Worm (Caenorhabditis elegans) whole organism, mixed stage, embryonic: ENCODE data around the gene nspe-6.
"Not testable (repeated sequence)": the region's sequence is repeated elsewhere in the genome, so short reads cannot be mapped to it uniquely, and the experiment has no call there.

Source experiments
- M03D4.4 ChIP-seq: sonication (generic microtip); optimal IDR thresholded peaks from 2 replicates; lab custom pipeline; 2017; ENCODE audit warnings: mild to moderate bottlenecking, missing genetic modification characterization, missing compliant biosample characterization
- bed-3 ChIP-seq: fragments of 200-800 bp; sonication (Bioruptor generic); optimal IDR thresholded peaks from 3 replicates; lab custom pipeline; 2018; ENCODE audit warnings: mild to moderate bottlenecking, missing genetic modification characterization, moderate library complexity, missing compliant biosample characterization
- blmp-1 ChIP-seq: fragments of 150-350 bp; optimal IDR thresholded peaks from 2 replicates; lab custom pipeline; 2014; ENCODE audit warnings: missing biosample characterization, missing genetic modification characterization
- ceh-39 ChIP-seq: fragments of 150-350 bp; optimal IDR thresholded peaks from 2 replicates; lab custom pipeline; 2014; ENCODE audit warnings: missing biosample characterization, missing genetic modification characterization
- ceh-43 ChIP-seq: fragments of 200-800 bp; sonication (Bioruptor generic); optimal IDR thresholded peaks from 2 replicates; lab custom pipeline; 2018; ENCODE audit warnings: mild to moderate bottlenecking, missing genetic modification characterization, moderate library complexity, missing compliant biosample characterization
- ces-1 ChIP-seq: fragments of 150-350 bp; optimal IDR thresholded peaks from 2 replicates; lab custom pipeline; 2014; ENCODE audit warnings: missing biosample characterization, missing genetic modification reagents, missing genetic modification characterization
- cnd-1 ChIP-seq: fragments of 200-800 bp; sonication (Bioruptor generic); optimal IDR thresholded peaks from 2 replicates; lab custom pipeline; 2018; ENCODE audit warnings: mild to moderate bottlenecking, missing genetic modification characterization, missing compliant biosample characterization
- elt-1 ChIP-seq: sonication (generic microtip); optimal IDR thresholded peaks from 2 replicates; lab custom pipeline; 2017; ENCODE audit warnings: missing genetic modification characterization, mild to moderate bottlenecking, missing compliant biosample characterization, antibody characterized with exemption, moderate library complexity, borderline replicate concordance; ENCODE audit not compliant: insufficient read depth
- elt-3 ChIP-seq: fragments of 150-350 bp; optimal IDR thresholded peaks from 2 replicates; lab custom pipeline; 2014; ENCODE audit warnings: missing biosample characterization, missing genetic modification characterization
- flh-1 ChIP-seq: fragments of 200-800 bp; sonication (Bioruptor generic); optimal IDR thresholded peaks from 2 replicates; lab custom pipeline; 2018; ENCODE audit warnings: mild to moderate bottlenecking, missing genetic modification characterization, moderate library complexity, missing compliant biosample characterization
- ham-2 ChIP-seq: fragments of 200-800 bp; sonication (Bioruptor generic); optimal IDR thresholded peaks from 2 replicates; lab custom pipeline; 2018; ENCODE audit warnings: mild to moderate bottlenecking, missing genetic modification characterization, missing compliant biosample characterization
- hlh-1 ChIP-seq: fragments of 150-350 bp; optimal IDR thresholded peaks from 2 replicates; lab custom pipeline; 2014; ENCODE audit warnings: missing biosample characterization, missing genetic modification reagents, missing genetic modification characterization
- lin-13 ChIP-seq: fragments of 150-350 bp; optimal IDR thresholded peaks from 2 replicates; lab custom pipeline; 2014; ENCODE audit warnings: missing biosample characterization, missing genetic modification characterization
- lin-32 ChIP-seq: fragments of 200-800 bp; sonication (Bioruptor generic); optimal IDR thresholded peaks from 2 replicates; lab custom pipeline; 2018; ENCODE audit warnings: mild to moderate bottlenecking, missing genetic modification characterization, missing compliant biosample characterization
- lsy-2 ChIP-seq: fragments of 150-350 bp; optimal IDR thresholded peaks from 2 replicates; lab custom pipeline; 2014; ENCODE audit warnings: missing biosample characterization, missing genetic modification characterization
- mab-5 ChIP-seq: fragments of 150-350 bp; optimal IDR thresholded peaks from 2 replicates; lab custom pipeline; 2014; ENCODE audit warnings: missing biosample characterization, missing genetic modification characterization
- mep-1 ChIP-seq: fragments of 150-350 bp; optimal IDR thresholded peaks from 2 replicates; lab custom pipeline; 2017; ENCODE audit warnings: missing biosample characterization, missing genetic modification reagents, missing genetic modification characterization, inconsistent platforms
- mls-2 ChIP-seq: sonication (generic microtip); optimal IDR thresholded peaks from 2 replicates; lab custom pipeline; 2016; ENCODE audit warnings: mild to moderate bottlenecking, missing genetic modification characterization, moderate library complexity, missing compliant biosample characterization
- nhr-12 ChIP-seq: fragments of 150-350 bp; optimal IDR thresholded peaks from 2 replicates; lab custom pipeline; 2014; ENCODE audit warnings: missing biosample characterization, missing genetic modification characterization
- nhr-2 ChIP-seq: fragments of 150-350 bp; optimal IDR thresholded peaks from 2 replicates; lab custom pipeline; 2014; ENCODE audit warnings: missing biosample characterization, missing genetic modification characterization
- nhr-28 ChIP-seq: fragments of 150-350 bp; optimal IDR thresholded peaks from 2 replicates; lab custom pipeline; 2014; ENCODE audit warnings: missing biosample characterization, missing genetic modification characterization
- nhr-76 ChIP-seq: sonication (generic microtip); optimal IDR thresholded peaks from 2 replicates; lab custom pipeline; 2017; ENCODE audit warnings: missing biosample characterization, missing genetic modification characterization
- pha-4 ChIP-seq: fragments of 150-350 bp; optimal IDR thresholded peaks from 2 replicates; lab custom pipeline; 2018; ENCODE audit warnings: missing biosample characterization, missing genetic modification reagents, missing genetic modification characterization
- sem-2 ChIP-seq: fragments of 200-800 bp; sonication (Bioruptor generic); optimal IDR thresholded peaks from 2 replicates; lab custom pipeline; 2018; ENCODE audit warnings: mild to moderate bottlenecking, missing genetic modification characterization, missing compliant biosample characterization
- sptf-1 ChIP-seq: sonication (generic microtip); optimal IDR thresholded peaks from 2 replicates; lab custom pipeline; 2017; ENCODE audit warnings: mild to moderate bottlenecking, missing genetic modification characterization, moderate library complexity, missing compliant biosample characterization
- tbx-8 ChIP-seq: fragments of 200-800 bp; sonication (Bioruptor generic); optimal IDR thresholded peaks from 2 replicates; lab custom pipeline; 2018; ENCODE audit warnings: mild to moderate bottlenecking, missing genetic modification characterization, moderate library complexity, missing compliant biosample characterization
- unc-39 ChIP-seq: fragments of 150-350 bp; optimal IDR thresholded peaks from 2 replicates; lab custom pipeline; 2014; ENCODE audit warnings: missing biosample characterization, missing genetic modification characterization
- unc-62 ChIP-seq: fragments of 150-350 bp; optimal IDR thresholded peaks from 2 replicates; lab custom pipeline; 2014; ENCODE audit warnings: missing biosample characterization, missing genetic modification reagents, missing genetic modification characterization
- zip-8 ChIP-seq: fragments of 150-350 bp; optimal IDR thresholded peaks from 2 replicates; lab custom pipeline; 2014; ENCODE audit warnings: missing biosample characterization, missing genetic modification characterization

The nspe-6 gene

ce11 chrII:12629387-12629786 is 13.4 kb upstream of the nspe-6 start, which contains the start of gene Y38E10A.28:
Gene Y38E10A.28, plus strand, starts transcription at chrII:12629687.
- no peak for TF ChIP-seq zip-8
- no peak for TF ChIP-seq blmp-1 (tag; lab: Kevin White, UChicago)
- TF ChIP-seq ceh-39 (tag; lab: Kevin White, UChicago), result no peak
- TF ChIP-seq M03D4.4 (tag; lab: Kevin White, UChicago), result no peak
- no peak for TF ChIP-seq lsy-2 (tag; lab: Kevin White, UChicago)
- no peak for TF ChIP-seq lin-32 (GFP tag; lab: Kevin White, UChicago)
- no peak for TF ChIP-seq nhr-12 (tag; lab: Kevin White, UChicago)
- TF ChIP-seq ces-1 (GFP tag; lab: Kevin White, UChicago), result no peak
- no peak for TF ChIP-seq unc-39 (tag; lab: Kevin White, UChicago)
- TF ChIP-seq ham-2 (GFP tag; lab: Kevin White, UChicago), result no peak

- no peak for TF ChIP-seq nhr-12 (tag; lab: Kevin White, UChicago)
- no peak for TF ChIP-seq lsy-2 (tag; lab: Kevin White, UChicago)
- no peak for TF ChIP-seq mep-1 (tag; lab: Kevin White, UChicago)
- TF ChIP-seq mls-2 (tag; lab: Kevin White, UChicago), result no peak
- TF ChIP-seq hlh-1 (tag; lab: Kevin White, UChicago), result no peak
- TF ChIP-seq elt-3 (tag; lab: Kevin White, UChicago), result no peak
- TF ChIP-seq zip-8, result no peak
- TF ChIP-seq bed-3 (GFP tag; lab: Kevin White, UChicago), result no peak
- no peak for TF ChIP-seq pha-4
- TF ChIP-seq M03D4.4 (tag; lab: Kevin White, UChicago), result no peak
Measured at ce11 chrII:12628566-12628965, 12.6 kb upstream of the nspe-6 start, which contains the start of gene nspe-5. Gene nspe-5, plus strand, starts transcription at chrII:12628866.

ce11 chrII:12626887-12627286 is 10.9 kb upstream of the nspe-6 start, which contains the start of gene nspe-7:
Gene nspe-7, plus strand, starts transcription at chrII:12627187.
- no peak for TF ChIP-seq unc-62
- TF ChIP-seq ces-1 (GFP tag; lab: Kevin White, UChicago), result no peak
- no peak for TF ChIP-seq zip-8
- TF ChIP-seq elt-1, result no peak
- TF ChIP-seq sptf-1, result no peak
- no peak for TF ChIP-seq elt-3 (tag; lab: Kevin White, UChicago)
- TF ChIP-seq lin-13, result no peak
- no peak for TF ChIP-seq ceh-39 (tag; lab: Kevin White, UChicago)

ce11 chrII:12626120-12626624 is 10.2 kb upstream of the nspe-6 start:
- TF ChIP-seq tbx-8 (no peak), sem-2 (GFP tag; lab: Kevin White, UChicago) (no peak), bed-3 (GFP tag; lab: Kevin White, UChicago) (no peak)

- TF ChIP-seq cnd-1, result no peak
- no peak for TF ChIP-seq lsy-2 (tag; lab: Kevin White, UChicago)
- TF ChIP-seq nhr-12 (tag; lab: Kevin White, UChicago), result no peak
- no peak for TF ChIP-seq blmp-1 (tag; lab: Kevin White, UChicago)
- TF ChIP-seq unc-39 (tag; lab: Kevin White, UChicago), result no peak
- TF ChIP-seq mep-1 (tag; lab: Kevin White, UChicago), result no peak
- no peak for TF ChIP-seq lin-32 (GFP tag; lab: Kevin White, UChicago)
- TF ChIP-seq ham-2 (GFP tag; lab: Kevin White, UChicago), result no peak
- no peak for TF ChIP-seq ceh-39 (tag; lab: Kevin White, UChicago)
- TF ChIP-seq flh-1, result no peak
- no peak for TF ChIP-seq unc-62
- no peak for TF ChIP-seq pha-4
- TF ChIP-seq sptf-1, result no peak
- no peak for TF ChIP-seq elt-3 (tag; lab: Kevin White, UChicago)
- TF ChIP-seq nhr-28 (tag; lab: Kevin White, UChicago), result no peak
- no peak for TF ChIP-seq lin-13
- no peak for TF ChIP-seq mab-5 (tag; lab: Kevin White, UChicago)
- TF ChIP-seq ceh-43 (GFP tag; lab: Kevin White, UChicago), result no peak
- TF ChIP-seq nhr-2 (tag; lab: Kevin White, UChicago), result no peak
- TF ChIP-seq, all 35 proteins: peak for 0
Measured at ce11 chrII:12625673-12626072, 9.7 kb upstream of the nspe-6 start.

- TF ChIP-seq nhr-76 (tag; lab: Kevin White, UChicago); mep-1 (tag; lab: Kevin White, UChicago); ceh-43 (GFP tag; lab: Kevin White, UChicago): not testable (repeated sequence)
Measured at ce11 chrII:12624433-12624832, 8.5 kb upstream of the nspe-6 start, which contains the start of gene Y38E10A.14. Gene Y38E10A.14, minus strand, starts transcription at chrII:12624533.
